Fruit fly (Drosophila melanogaster): ENCODE results near the gene CG3430.

CG3430 gene

dm6 chr2L:6920661-6921359, 36.0 kb upstream of the CG3430 start, which contains the start of gene Hrb27C (continued):
- TF ChIP-seq dmrt99B (tag; optimal IDR thresholded peaks at IDR 0.05) = no peak
- TF ChIP-seq CG17385 (GFP tag; optimal IDR thresholded peaks at IDR 0.05) = peak; percentile 1
- no peak for TF ChIP-seq CG10366 (GFP tag; IDR thresholded peaks at IDR 0.05)
- TF ChIP-seq CG15073 (GFP tag; optimal IDR thresholded peaks at IDR 0.05) = no peak
- TF ChIP-seq bigmax (GFP tag; optimal IDR thresholded peaks at IDR 0.05) = peak; percentile 96
- TF ChIP-seq CG13624 (GFP tag; optimal IDR thresholded peaks at IDR 0.05) = peak; percentile 54
- TF ChIP-seq CG2129 (GFP tag; IDR thresholded peaks at IDR 0.05; ENCODE audit: partially characterized antibody) = no peak
- TF ChIP-seq Hr51 (GFP tag; optimal IDR thresholded peaks at IDR 0.05) = no peak
- TF ChIP-seq jigr1 (GFP tag; IDR thresholded peaks at IDR 0.05) = no peak
- TF ChIP-seq Optix (GFP tag; IDR thresholded peaks at IDR 0.05) = no peak
- peak; percentile 66 for TF ChIP-seq chm (GFP tag; IDR thresholded peaks at IDR 0.05)
- TF ChIP-seq trh (GFP tag; optimal IDR thresholded peaks at IDR 0.05) = no peak
- TF ChIP-seq Oli (tag; optimal IDR thresholded peaks at IDR 0.05) = no peak
- TF ChIP-seq CG7271 (tag; optimal IDR thresholded peaks at IDR 0.05) = no peak
- no peak for TF ChIP-seq sna (GFP tag; IDR thresholded peaks at IDR 0.05; ENCODE audit: partially characterized antibody)
- no peak for TF ChIP-seq CG11456 (GFP tag; IDR thresholded peaks at IDR 0.05)
- TF ChIP-seq run (tag; optimal IDR thresholded peaks at IDR 0.05) = no peak
- TF ChIP-seq Usf (GFP tag; optimal IDR thresholded peaks at IDR 0.05) = no peak
- TF ChIP-seq YL-1 (GFP tag; optimal IDR thresholded peaks at IDR 0.05) = peak; percentile 74
- TF ChIP-seq dm (GFP tag; optimal IDR thresholded peaks at IDR 0.05) = peak; percentile 66
- TF ChIP-seq grn (GFP tag; optimal IDR thresholded peaks at IDR 0.05) = no peak
- peak; percentile 68 for TF ChIP-seq Med (GFP tag)
- no peak for TF ChIP-seq CG10267 (tag; optimal IDR thresholded peaks at IDR 0.05)
- TF ChIP-seq Nf-YB (GFP tag; optimal IDR thresholded peaks at IDR 0.05) = peak; percentile 16
- no peak for TF ChIP-seq Dfd (GFP tag; optimal IDR thresholded peaks at IDR 0.05)
- peak; percentile 81 for TF ChIP-seq rib (GFP tag; IDR thresholded peaks at IDR 0.05)
- no peak for TF ChIP-seq tio (GFP tag; optimal IDR thresholded peaks at IDR 0.05)
- TF ChIP-seq CG1529 (GFP tag; optimal IDR thresholded peaks at IDR 0.05) = no peak
- TF ChIP-seq H2.0 (GFP tag; IDR thresholded peaks at IDR 0.05) = no peak
- no peak for TF ChIP-seq exex (tag; optimal IDR thresholded peaks at IDR 0.05)
- TF ChIP-seq salm (tag; optimal IDR thresholded peaks at IDR 0.05) = peak; percentile 9
- no peak for TF ChIP-seq pan (optimal IDR thresholded peaks at IDR 0.05)
- no peak for TF ChIP-seq pan (GFP tag; optimal IDR thresholded peaks at IDR 0.05 in 1 of 2, IDR thresholded peaks at IDR 0.05 in 1 of 2)
- no peak for TF ChIP-seq CG10147 (GFP tag; optimal IDR thresholded peaks at IDR 0.05)
- TF ChIP-seq Elba2 (GFP tag; optimal IDR thresholded peaks at IDR 0.05) = no peak
- no peak for TF ChIP-seq CG6654 (GFP tag; optimal IDR thresholded peaks at IDR 0.05)
- TF ChIP-seq Nf-YC (tag; optimal IDR thresholded peaks at IDR 0.05) = peak; percentile 43
- no peak for TF ChIP-seq CG32532 (GFP tag; IDR thresholded peaks at IDR 0.05)
- no peak for TF ChIP-seq CG8281 (tag; optimal IDR thresholded peaks at IDR 0.05)

- TF ChIP-seq stwl (tag; optimal IDR thresholded peaks at IDR 0.05) = peak; percentile 20
- no peak for TF ChIP-seq CG13287 (GFP tag; IDR thresholded peaks at IDR 0.05; ENCODE audit: partially characterized antibody)
- peak; percentile 29 for TF ChIP-seq CG15514 (GFP tag; optimal IDR thresholded peaks at IDR 0.05)
- TF ChIP-seq CG15479 (GFP tag; optimal IDR thresholded peaks at IDR 0.05) = peak; percentile 57
- peak; percentile 78 for TF ChIP-seq psq (GFP tag; optimal IDR thresholded peaks at IDR 0.05)
- peak; percentile 12 for TF ChIP-seq gem (tag; optimal IDR thresholded peaks at IDR 0.05)
- peak; percentile 46 for TF ChIP-seq D (optimal IDR thresholded peaks at IDR 0.05)
- TF ChIP-seq D (GFP tag; optimal IDR thresholded peaks at IDR 0.05) = no peak
- peak; percentile 22 for TF ChIP-seq D19A (tag; optimal IDR thresholded peaks at IDR 0.05)
- peak; percentile 7 for TF ChIP-seq CG2120 (GFP tag; optimal IDR thresholded peaks at IDR 0.05)
- TF ChIP-seq CG10147 (GFP tag; optimal IDR thresholded peaks at IDR 0.05) = peak; percentile 51
- TF ChIP-seq D19B (GFP tag; optimal IDR thresholded peaks at IDR 0.05) = peak; percentile 51
- no peak for TF ChIP-seq CG11723 (GFP tag; optimal IDR thresholded peaks at IDR 0.05)
These were observed 35.3 kb upstream of the CG3430 start for dm6 chr2L:6921360-6922090.

Data from whole organism, embryonic.